Worm (Caenorhabditis elegans): Measurements from ENCODE around the gene sfxn-1.5.

The sfxn-1.5 gene

DNA sequence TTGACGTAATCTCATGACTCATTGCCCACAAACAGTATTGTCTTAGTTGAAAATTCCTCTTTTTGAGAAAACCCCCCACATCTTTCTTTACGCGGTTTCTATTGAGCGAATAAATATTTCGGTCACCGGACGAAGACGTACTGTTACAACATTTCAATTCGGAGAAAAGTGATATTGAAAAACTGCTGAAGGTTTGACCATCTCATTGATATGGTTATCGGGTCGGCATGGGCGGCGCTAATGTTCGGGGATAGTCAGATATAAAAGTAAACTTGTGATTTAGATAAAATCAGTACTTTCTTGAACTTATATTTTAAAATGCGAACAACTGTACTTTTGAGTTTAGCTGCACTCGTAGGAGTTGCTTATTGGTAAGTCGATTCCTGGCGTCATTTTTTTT is 14.3 kb downstream of the sfxn-1.5 start, which contains the start of gene T04F8.8:
Gene T04F8.8, plus strand, starts transcription at position 301 of the 400 bp plus-strand sequence.
- TF ChIP-seq ham-2 (GFP tag; optimal IDR thresholded peaks at IDR 0.05) (no peak), pha-4 (tag; optimal IDR thresholded peaks at IDR 0.05) (no peak), blmp-1 (tag; optimal IDR thresholded peaks at IDR 0.05) (no peak), drap-1 (GFP tag; optimal IDR thresholded peaks at IDR 0.05) (no peak), elt-1 (tag; optimal IDR thresholded peaks at IDR 0.05; ENCODE audit: borderline replicate concordance, insufficient read depth) (no peak), nhr-76 (tag; optimal IDR thresholded peaks at IDR 0.05) (no peak), nhr-2 (tag; optimal IDR thresholded peaks at IDR 0.05) (no peak), M03D4.4 (tag; optimal IDR thresholded peaks at IDR 0.05) (no peak), cnd-1 (tag; optimal IDR thresholded peaks at IDR 0.05) (no peak), unc-62 (GFP tag; optimal IDR thresholded peaks at IDR 0.05) (no peak), ztf-11 (tag; optimal IDR thresholded peaks at IDR 0.05) (no peak), mls-2 (tag; optimal IDR thresholded peaks at IDR 0.05) (no peak), bed-3 (GFP tag; optimal IDR thresholded peaks at IDR 0.05) (no peak), nhr-12 (tag; optimal IDR thresholded peaks at IDR 0.05) (no peak), elt-3 (tag; optimal IDR thresholded peaks at IDR 0.05) (no peak), tbx-8 (GFP tag; optimal IDR thresholded peaks at IDR 0.05) (no peak), nhr-28 (tag; optimal IDR thresholded peaks at IDR 0.05) (no peak), sptf-1 (tag; optimal IDR thresholded peaks at IDR 0.05) (no peak), lin-13 (tag; optimal IDR thresholded peaks at IDR 0.05) (no peak)

DNA sequence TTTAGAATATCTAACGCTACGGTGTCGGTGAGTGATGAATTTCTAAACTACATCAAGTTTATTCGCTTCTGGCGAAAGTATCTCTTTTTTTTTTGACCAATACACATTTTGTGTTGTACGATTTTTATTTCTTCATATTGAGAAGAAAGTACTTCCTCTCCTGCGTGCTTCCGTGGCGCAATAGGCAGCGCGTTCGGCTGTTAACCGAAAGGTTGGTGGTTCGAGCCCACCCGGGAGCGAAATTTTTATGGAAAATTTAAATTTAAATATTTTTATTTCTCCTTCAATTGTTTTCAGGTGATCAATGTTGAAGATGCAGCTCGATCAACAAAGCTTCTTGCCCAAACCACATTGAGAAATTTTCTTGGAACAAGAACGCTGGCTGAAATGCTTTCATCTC is 15.9 kb downstream of the sfxn-1.5 start:
- TF ChIP-seq lin-13 (tag; optimal IDR thresholded peaks at IDR 0.05) (no peak), snpc-4 (tag; optimal IDR thresholded peaks at IDR 0.05) (no peak), unc-62 (GFP tag; optimal IDR thresholded peaks at IDR 0.05) (no peak), mep-1 (tag; optimal IDR thresholded peaks at IDR 0.05) (no peak), flh-1 (GFP tag; optimal IDR thresholded peaks at IDR 0.05) (no peak), sptf-1 (tag; optimal IDR thresholded peaks at IDR 0.05) (peak; percentile 27), elt-1 (tag; optimal IDR thresholded peaks at IDR 0.05; ENCODE audit: borderline replicate concordance, insufficient read depth) (no peak)

DNA sequence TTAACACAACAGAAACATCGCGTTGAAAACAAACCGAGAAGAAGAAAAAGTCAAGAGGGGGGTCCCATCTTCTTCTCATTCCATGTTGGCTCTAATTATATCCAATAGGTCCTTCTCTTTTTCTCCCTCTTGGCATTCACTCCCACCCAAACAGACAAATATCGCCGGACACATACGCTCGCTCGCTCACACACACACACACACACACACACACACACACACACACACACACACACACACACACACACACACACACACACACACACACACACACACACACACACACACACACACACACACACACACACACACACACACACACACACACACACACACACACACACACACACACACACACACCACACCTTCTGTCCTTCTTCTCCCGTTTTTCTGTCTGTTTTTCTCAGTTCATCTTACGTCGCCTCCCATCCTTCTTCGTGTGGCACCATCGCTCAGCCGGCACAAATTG is 17.7 kb downstream of the sfxn-1.5 start, which contains the start of gene sto-4:
Gene sto-4, plus strand, starts transcription at position 360 of the 469 bp plus-strand sequence.
- peak; percentile 94 for TF ChIP-seq mls-2 (tag; optimal IDR thresholded peaks at IDR 0.05)
- peak; percentile 70 for TF ChIP-seq sem-2 (GFP tag; optimal IDR thresholded peaks at IDR 0.05)
- TF ChIP-seq cnd-1 (tag; optimal IDR thresholded peaks at IDR 0.05) = peak; percentile 95
- TF ChIP-seq drap-1 (GFP tag; optimal IDR thresholded peaks at IDR 0.05) = peak; percentile 89
- peak; percentile 96 for TF ChIP-seq sptf-1 (tag; optimal IDR thresholded peaks at IDR 0.05)
- peak; percentile 31 for TF ChIP-seq unc-120 (tag; optimal IDR thresholded peaks at IDR 0.05; ENCODE audit: poor library complexity, severe bottlenecking)
- peak; percentile 31 for TF ChIP-seq bed-3 (GFP tag; optimal IDR thresholded peaks at IDR 0.05)
- TF ChIP-seq flh-1 (GFP tag; optimal IDR thresholded peaks at IDR 0.05) = peak; percentile 74
- TF ChIP-seq ham-2 (GFP tag; optimal IDR thresholded peaks at IDR 0.05) = peak; percentile 76
- TF ChIP-seq lin-32 (GFP tag; optimal IDR thresholded peaks at IDR 0.05) = peak; percentile 74
- TF ChIP-seq ceh-83 (GFP tag; optimal IDR thresholded peaks at IDR 0.05) = peak; percentile 84
- peak; percentile 19 for TF ChIP-seq lsy-2 (tag; optimal IDR thresholded peaks at IDR 0.05)
- peak; percentile 91 for TF ChIP-seq M03D4.4 (tag; optimal IDR thresholded peaks at IDR 0.05)
- TF ChIP-seq nhr-12 (tag; optimal IDR thresholded peaks at IDR 0.05) = peak; percentile 6
- peak; percentile 82 for TF ChIP-seq ceh-43 (GFP tag; optimal IDR thresholded peaks at IDR 0.05)
- peak; percentile 82 for TF ChIP-seq tbx-8 (GFP tag; optimal IDR thresholded peaks at IDR 0.05)
- TF ChIP-seq ztf-11 (tag; optimal IDR thresholded peaks at IDR 0.05) = peak; percentile 40

DNA sequence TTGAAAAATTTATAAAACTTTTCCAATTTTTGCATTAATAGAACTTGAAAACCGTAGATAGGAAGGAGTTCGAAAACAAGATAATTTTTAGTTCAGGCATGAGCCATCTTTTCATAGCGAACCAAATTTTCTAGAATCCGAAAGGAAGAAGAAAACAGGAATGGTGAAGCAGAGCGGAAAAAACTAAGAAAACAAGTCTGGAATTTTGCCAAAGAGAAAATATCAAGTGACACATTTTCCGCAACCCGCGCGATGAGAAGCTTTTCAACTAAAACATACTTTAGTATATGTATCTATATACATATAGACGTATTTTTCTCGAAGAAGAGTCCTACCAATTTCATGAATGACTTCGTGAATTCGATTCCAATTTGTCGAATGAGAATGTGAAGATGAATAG is 19.9 kb downstream of the sfxn-1.5 start:
- TF ChIP-seq nhr-2 (tag; optimal IDR thresholded peaks at IDR 0.05) (no peak), ceh-43 (GFP tag; optimal IDR thresholded peaks at IDR 0.05) (no peak), ces-1 (GFP tag; optimal IDR thresholded peaks at IDR 0.05) (peak; percentile 47), lsy-2 (tag; optimal IDR thresholded peaks at IDR 0.05) (no peak), sem-2 (GFP tag; optimal IDR thresholded peaks at IDR 0.05) (no peak), nhr-12 (tag; optimal IDR thresholded peaks at IDR 0.05) (no peak), unc-120 (tag; optimal IDR thresholded peaks at IDR 0.05; ENCODE audit: poor library complexity, severe bottlenecking) (no peak), unc-62 (GFP tag; optimal IDR thresholded peaks at IDR 0.05) (no peak), lin-32 (GFP tag; optimal IDR thresholded peaks at IDR 0.05) (no peak)

DNA sequence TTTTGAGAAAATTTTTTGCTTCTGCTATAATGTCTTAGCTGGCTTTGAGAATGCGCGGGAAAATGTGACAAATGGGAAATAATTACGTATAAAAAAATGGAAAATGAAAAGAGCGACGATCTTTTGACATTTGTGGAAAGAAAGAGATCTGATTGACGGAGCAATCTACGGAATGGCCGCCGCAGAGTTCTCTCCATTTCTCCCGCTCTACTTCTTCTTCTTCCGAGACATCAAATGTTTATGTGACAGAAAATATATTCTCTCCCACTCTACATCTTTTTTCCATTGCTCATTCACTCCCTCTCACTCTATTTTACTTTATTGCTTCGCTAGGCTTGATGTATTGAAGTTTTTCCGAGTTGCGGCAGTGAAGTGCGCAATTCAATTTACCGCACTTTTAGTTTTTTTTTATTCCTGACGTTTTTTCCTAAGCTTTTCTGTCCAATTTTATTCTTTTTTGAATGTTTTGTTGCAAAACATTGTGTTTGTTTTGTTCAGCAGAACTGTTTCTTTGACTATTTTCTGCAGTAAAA is 20.9 kb downstream of the sfxn-1.5 start:
- TF ChIP-seq unc-120 (tag; optimal IDR thresholded peaks at IDR 0.05; ENCODE audit: poor library complexity, severe bottlenecking) (peak; percentile 17), nhr-237 (tag; optimal IDR thresholded peaks at IDR 0.05) (no peak), snpc-4 (tag; optimal IDR thresholded peaks at IDR 0.05) (no peak), mep-1 (tag; optimal IDR thresholded peaks at IDR 0.05) (no peak), ces-1 (GFP tag; optimal IDR thresholded peaks at IDR 0.05) (peak; percentile 82), unc-62 (GFP tag; optimal IDR thresholded peaks at IDR 0.05) (peak; percentile 62), ceh-39 (tag; optimal IDR thresholded peaks at IDR 0.05) (no peak)

All from whole organism, mixed stage, embryonic.